Worm (Caenorhabditis elegans): ENCODE data around the gene snb-2.

snb-2 gene

DNA sequence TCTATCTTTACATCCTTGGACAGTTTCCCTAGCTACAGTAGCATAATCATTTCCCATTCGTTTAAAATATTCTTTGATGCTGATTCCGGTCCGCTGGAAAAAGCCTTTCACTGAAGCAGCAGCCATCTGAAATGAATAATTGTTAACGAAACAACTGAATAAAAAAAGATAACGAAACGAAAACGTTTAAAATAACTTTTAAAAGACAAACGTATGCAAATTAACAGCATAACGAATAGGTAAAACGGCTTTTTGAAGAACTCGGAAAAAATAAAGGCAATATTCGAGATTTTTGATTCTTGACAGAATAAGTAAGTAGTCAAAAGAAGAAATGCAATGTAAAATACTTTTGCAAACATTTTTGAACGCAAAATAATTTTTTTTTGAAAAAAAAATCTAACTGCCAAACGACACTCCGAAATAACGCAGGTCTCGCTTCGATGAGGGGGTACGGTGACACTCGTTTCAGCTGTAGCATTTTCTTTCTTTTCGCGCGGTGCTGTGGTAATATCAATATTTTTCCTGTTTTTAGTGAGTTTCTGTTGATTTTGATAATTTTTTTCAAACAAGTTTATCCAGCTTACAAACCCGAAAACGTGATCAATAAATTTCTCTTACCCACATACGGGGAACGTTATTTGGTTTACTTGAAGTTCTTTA is 27.7 kb downstream of the snb-2 start, which contains the start of the genes R04F11.5 and R04F11.2 (continued):
- TF ChIP-seq pha-4 (GFP tag; IDR thresholded peaks at IDR 0.05) (no peak; the same call in 1 of the 2 replicates), pha-4 (tag; optimal IDR thresholded peaks at IDR 0.05) (no peak), T20F7.1 (GFP tag; optimal IDR thresholded peaks at IDR 0.05) (peak; percentile 98), hmg-1.1 (GFP tag; IDR thresholded peaks at IDR 0.05) (peak; percentile 49; the same call in 1 of the 2 replicates), ZK337.2 (GFP tag; IDR thresholded peaks at IDR 0.05) (no peak), hif-1 (tag; optimal IDR thresholded peaks at IDR 0.05) (peak in 1 of 2 experiments; percentile 29), ZK546.5 (tag; optimal IDR thresholded peaks at IDR 0.05) (no peak)

ce11 chrV:12317080-12317479 is 28.6 kb downstream of the snb-2 start, which contains the start of gene R04F11.3:
R04F11.3 (minus strand) TSS chrV:12317180.
- TF ChIP-seq nhr-28 (tag; optimal IDR thresholded peaks at IDR 0.05), result no peak
- TF ChIP-seq daf-12 (tag; optimal IDR thresholded peaks at IDR 0.05), result no peak
- no peak for TF ChIP-seq zip-11 (GFP tag; IDR thresholded peaks at IDR 0.05)
- TF ChIP-seq lim-7 (GFP tag; IDR thresholded peaks at IDR 0.05), result no peak
- TF ChIP-seq mdt-29 (GFP tag; IDR thresholded peaks at IDR 0.05), result no peak
- no peak for TF ChIP-seq Y5F2A.4 (GFP tag; optimal IDR thresholded peaks at IDR 0.05)
- no peak for TF ChIP-seq lin-38 (GFP tag; IDR thresholded peaks at IDR 0.05)
- TF ChIP-seq ceh-32 (tag; optimal IDR thresholded peaks at IDR 0.05; ENCODE audit: poor library complexity), result no peak
- TF ChIP-seq daf-8 (GFP tag; IDR thresholded peaks at IDR 0.05), result no peak
- no peak for TF ChIP-seq rbr-2 (tag; optimal IDR thresholded peaks at IDR 0.05)
- no peak for TF ChIP-seq madf-5 (GFP tag; IDR thresholded peaks at IDR 0.05)
- TF ChIP-seq fos-1 (tag; optimal IDR thresholded peaks at IDR 0.05), result no peak
- no peak for TF ChIP-seq daf-19 (GFP tag; conservative IDR thresholded peaks at IDR 0.05)

ce11 chrV:12316076-12316475 is 29.6 kb downstream of the snb-2 start:
- TF ChIP-seq unc-62 (GFP tag; optimal IDR thresholded peaks at IDR 0.05 in 1 of 2), result peak in 1 of 2 experiments; percentile 98
- TF ChIP-seq unc-62 (tag; optimal IDR thresholded peaks at IDR 0.05), result no peak
- no peak for TF ChIP-seq ztf-7 (tag; optimal IDR thresholded peaks at IDR 0.05)
- no peak for TF ChIP-seq D1046.2 (GFP tag; IDR thresholded peaks at IDR 0.05)
- TF ChIP-seq aha-1 (tag), result peak; percentile 49

ce11 chrV:12314413-12314812 is 31.3 kb downstream of the snb-2 start:
- TF ChIP-seq unc-62 (GFP tag; optimal IDR thresholded peaks at IDR 0.05 in 1 of 2) (peak in 1 of 2 experiments; percentile 20), unc-62 (tag; optimal IDR thresholded peaks at IDR 0.05) (no peak), Y75B8A.6 (GFP tag; IDR thresholded peaks at IDR 0.05) (no peak), ces-1 (GFP tag; optimal IDR thresholded peaks at IDR 0.05) (peak; percentile 18), lsy-2 (tag; optimal IDR thresholded peaks at IDR 0.05) (peak in 1 of 2 experiments; percentile 34), fkh-10 (GFP tag; optimal IDR thresholded peaks at IDR 0.05) (peak; percentile 50), lim-7 (GFP tag; IDR thresholded peaks at IDR 0.05) (no peak), lin-38 (GFP tag; IDR thresholded peaks at IDR 0.05) (0 out of 2 replicates have a peak, but pooled peaks have one; percentile 23)

DNA sequence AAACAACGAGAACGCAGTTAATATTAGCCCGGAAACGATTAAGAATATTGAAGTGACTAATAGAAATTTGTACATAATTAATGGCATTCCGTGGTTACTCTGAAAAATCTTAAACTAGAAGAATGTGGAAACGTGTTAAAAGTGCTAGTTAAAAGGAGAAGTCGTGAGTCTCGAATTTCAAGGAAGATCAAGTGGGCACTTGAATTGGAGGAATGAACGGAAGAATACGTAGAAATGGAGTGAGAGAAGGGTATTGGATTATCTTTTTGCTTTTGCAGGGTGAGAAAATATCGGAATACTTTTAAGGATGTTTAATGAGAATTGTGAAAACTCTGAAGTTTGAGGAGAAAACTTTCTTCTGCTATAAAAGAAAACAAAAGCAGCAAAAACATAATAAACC is 35.5 kb downstream of the snb-2 start, which contains the start of gene hpo-30:
Gene hpo-30 (minus strand): TSS at position 101 of the 400 bp plus-strand sequence.
- no peak for TF ChIP-seq pha-4 (GFP tag; IDR thresholded peaks at IDR 0.05)
- TF ChIP-seq pha-4 (tag; optimal IDR thresholded peaks at IDR 0.05), result no peak
- no peak for TF ChIP-seq ztf-11 (tag; optimal IDR thresholded peaks at IDR 0.05)
- no peak for TF ChIP-seq daf-12 (tag; optimal IDR thresholded peaks at IDR 0.05)
- TF ChIP-seq nhr-48 (tag; optimal IDR thresholded peaks at IDR 0.05), result no peak
- no peak for TF ChIP-seq rbr-2 (tag; optimal IDR thresholded peaks at IDR 0.05)
- no peak for TF ChIP-seq hlh-11 (tag; optimal IDR thresholded peaks at IDR 0.05)
- TF ChIP-seq arid-1 (GFP tag; conservative IDR thresholded peaks at IDR 0.05), result no peak
- TF ChIP-seq ztf-7 (tag; optimal IDR thresholded peaks at IDR 0.05), result no peak
- TF ChIP-seq ZK546.5 (tag; optimal IDR thresholded peaks at IDR 0.05), result no peak
- TF ChIP-seq mdl-1 (tag; optimal IDR thresholded peaks at IDR 0.05), result no peak
- TF ChIP-seq dmd-8 (GFP tag; IDR thresholded peaks at IDR 0.05), result no peak
- no peak for TF ChIP-seq F26F4.8 (GFP tag; conservative IDR thresholded peaks at IDR 0.05)
- no peak for TF ChIP-seq mep-1 (tag; optimal IDR thresholded peaks at IDR 0.05)
- TF ChIP-seq php-3 (GFP tag; IDR thresholded peaks at IDR 0.05), result no peak
